Fruit fly (Drosophila melanogaster): ENCODE data around the gene CG34347.

CG34347 gene

dm6 chr3R:31314477-31314876 lies 3.5 kb downstream of the CG34347 start:
- TF ChIP-seq CTCF (optimal IDR thresholded peaks at IDR 0.05) (no peak), CG8478 (optimal IDR thresholded peaks at IDR 0.05) (no peak)

DNA sequence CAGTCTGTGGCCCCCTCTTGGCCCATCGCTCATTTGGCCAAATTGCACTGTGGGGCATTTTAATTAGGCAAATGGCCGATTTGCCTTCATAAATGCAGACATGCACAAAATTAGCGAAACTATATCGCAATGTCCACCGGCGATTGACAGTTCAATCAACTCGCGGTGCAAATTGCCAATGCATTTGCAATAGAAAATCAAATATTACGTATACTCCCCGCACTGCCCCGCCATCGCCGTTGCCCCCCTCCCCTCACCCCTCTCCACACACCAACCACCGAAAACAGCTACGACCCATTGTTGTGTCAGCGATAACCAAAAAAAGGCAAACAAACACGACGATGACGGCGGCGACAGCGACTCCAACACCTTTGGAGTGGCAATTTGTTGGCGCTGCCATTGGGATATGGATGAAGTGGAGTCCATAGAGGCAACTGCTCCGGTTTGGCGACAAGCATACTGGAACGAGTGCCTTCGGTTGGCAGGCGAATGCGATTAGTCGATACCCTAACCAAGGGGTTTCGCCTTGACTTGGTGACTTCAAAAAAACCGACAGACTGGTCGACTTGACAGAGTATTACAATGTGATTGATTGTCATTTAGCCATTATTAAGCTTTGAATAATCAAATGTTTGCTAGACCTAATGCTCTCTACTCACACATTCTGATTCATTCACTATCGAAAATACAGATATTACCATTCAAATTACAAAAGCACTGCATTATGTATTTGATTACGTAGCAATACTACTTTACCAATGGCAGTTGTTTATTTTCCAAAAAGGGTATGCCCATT lies 8.7 kb downstream of the CG34347 start:
- TF ChIP-seq CTCF (optimal IDR thresholded peaks at IDR 0.05) (no peak), CG8478 (optimal IDR thresholded peaks at IDR 0.05) (no peak)

DNA sequence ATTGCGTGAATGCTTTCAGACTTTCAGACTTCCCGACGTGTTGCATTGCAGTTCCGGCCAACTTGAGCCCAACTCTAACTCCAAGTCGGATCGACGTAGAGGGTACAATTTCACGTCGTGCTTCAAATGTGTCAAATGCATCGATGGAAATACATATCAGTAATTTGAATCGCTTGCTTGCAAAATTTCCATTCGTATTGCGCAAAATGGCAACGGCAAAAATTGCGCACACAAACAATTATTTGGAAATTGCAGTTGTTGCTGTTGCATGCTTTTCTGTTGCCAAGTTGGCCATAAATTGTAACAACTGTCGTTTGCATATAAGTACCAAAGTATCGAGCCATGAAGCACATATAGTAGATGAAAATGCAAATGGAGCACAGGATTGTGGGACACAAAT lies 9.5 kb downstream of the CG34347 start:
- no peak for TF ChIP-seq CTCF (optimal IDR thresholded peaks at IDR 0.05)

- no peak for TF ChIP-seq CTCF (optimal IDR thresholded peaks at IDR 0.05)
- TF ChIP-seq CG8478 (optimal IDR thresholded peaks at IDR 0.05) = no peak
Observed at dm6 chr3R:31321410-31321809, 10.5 kb downstream of the CG34347 start.

- TF ChIP-seq CG8478 (optimal IDR thresholded peaks at IDR 0.05) (no peak), CTCF (optimal IDR thresholded peaks at IDR 0.05) (no peak)
Observed at dm6 chr3R:31322274-31322673, 11.3 kb downstream of the CG34347 start.

DNA sequence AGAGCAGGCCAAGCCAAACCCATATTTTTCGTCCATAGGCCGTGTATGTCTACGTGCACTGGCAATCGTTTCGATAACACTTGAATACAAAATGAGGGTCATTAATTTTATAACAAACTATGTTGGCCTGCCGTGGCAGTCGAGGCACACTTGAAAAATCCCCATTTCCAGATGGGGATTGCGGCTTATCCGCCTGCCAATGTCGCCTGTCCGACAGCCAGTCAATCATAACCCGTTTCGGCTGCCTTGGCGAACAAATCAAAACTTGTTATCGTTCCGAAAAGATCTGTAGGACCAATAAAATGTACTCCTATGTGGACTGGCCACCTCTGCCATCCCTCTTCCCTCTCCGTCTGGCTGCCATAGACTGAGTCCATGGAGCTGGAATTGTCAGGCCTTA lies 13.5 kb downstream of the CG34347 start:
- TF ChIP-seq CTCF (optimal IDR thresholded peaks at IDR 0.05) = no peak
- TF ChIP-seq CG8478 (optimal IDR thresholded peaks at IDR 0.05) = no peak

- no peak for TF ChIP-seq CG8478 (optimal IDR thresholded peaks at IDR 0.05)
- TF ChIP-seq CTCF (optimal IDR thresholded peaks at IDR 0.05) = no peak
Observed at dm6 chr3R:31325055-31325454, 14.1 kb downstream of the CG34347 start.

DNA sequence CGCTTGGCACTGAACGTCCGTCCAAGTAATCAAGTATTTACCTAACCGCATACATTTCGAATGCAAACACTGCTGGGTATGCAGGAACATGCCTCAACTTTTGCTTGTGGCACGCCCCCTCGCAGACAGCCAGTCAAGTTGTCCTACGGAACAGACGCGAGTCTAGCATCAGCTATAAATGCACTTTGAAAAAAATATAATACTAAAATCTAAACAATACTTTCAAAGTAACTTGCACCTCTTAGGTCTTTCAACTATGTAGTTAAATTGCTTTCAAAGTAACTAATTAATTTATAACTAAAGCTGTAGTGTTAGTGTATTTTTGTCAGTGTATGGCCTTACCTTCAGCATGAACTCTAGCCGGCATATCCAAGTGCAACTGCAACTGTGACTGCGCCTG lies 18.9 kb downstream of the CG34347 start:
- TF ChIP-seq CTCF (optimal IDR thresholded peaks at IDR 0.05) (no peak), CG8478 (optimal IDR thresholded peaks at IDR 0.05) (no peak)

DNA sequence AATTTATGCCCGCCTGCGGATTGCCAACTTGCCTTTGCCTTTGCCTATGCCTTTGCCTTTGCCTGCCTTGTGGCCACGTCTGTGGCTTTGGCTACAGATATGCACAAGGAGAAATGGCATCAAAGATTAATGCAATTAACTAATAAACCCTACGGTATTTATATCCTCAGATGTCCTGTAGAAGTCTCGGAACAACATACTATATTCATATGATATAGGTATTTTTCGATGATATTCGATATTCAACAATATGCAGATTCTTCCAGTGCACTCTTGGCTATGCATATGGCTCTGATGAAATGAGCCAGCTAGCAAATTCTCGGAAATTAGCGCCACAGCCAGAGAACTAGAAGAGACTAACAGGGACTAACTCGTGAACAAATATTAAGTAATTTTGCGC lies 25.3 kb downstream of the CG34347 start:
- TF ChIP-seq CTCF (optimal IDR thresholded peaks at IDR 0.05) (no peak), CG8478 (optimal IDR thresholded peaks at IDR 0.05) (no peak)

- no peak for TF ChIP-seq CTCF (optimal IDR thresholded peaks at IDR 0.05)
Observed at dm6 chr3R:31339818-31340217, 28.9 kb downstream of the CG34347 start.

- TF ChIP-seq CTCF (optimal IDR thresholded peaks at IDR 0.05) (no peak), CG8478 (optimal IDR thresholded peaks at IDR 0.05) (no peak)
Observed at dm6 chr3R:31340769-31341168, 29.8 kb downstream of the CG34347 start.

dm6 chr3R:31342574-31342973 lies 31.6 kb downstream of the CG34347 start:
- TF ChIP-seq CG8478 (optimal IDR thresholded peaks at IDR 0.05) (no peak), CTCF (optimal IDR thresholded peaks at IDR 0.05) (no peak)

dm6 chr3R:31345626-31346025 lies 34.7 kb downstream of the CG34347 start:
- TF ChIP-seq CG8478 (optimal IDR thresholded peaks at IDR 0.05) (no peak), CTCF (optimal IDR thresholded peaks at IDR 0.05) (no peak)

DNA sequence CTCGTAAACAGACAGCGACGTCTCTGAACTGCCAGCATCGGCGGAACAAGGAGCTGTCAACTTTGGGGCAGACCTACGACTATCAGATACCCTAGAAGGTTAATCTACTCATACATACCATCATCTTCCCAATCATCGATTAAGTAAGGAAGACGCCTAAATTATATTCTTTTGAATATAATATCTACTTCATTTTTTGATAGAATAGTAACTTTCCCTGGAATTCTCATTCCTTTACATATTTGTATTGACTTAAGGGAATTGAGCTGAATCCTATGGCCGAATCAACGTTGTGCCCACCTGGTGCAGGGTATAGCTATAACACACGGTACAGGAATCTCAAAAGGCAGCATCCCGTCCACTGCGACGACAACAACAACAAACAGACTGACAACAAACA lies 35.7 kb downstream of the CG34347 start:
- no peak for TF ChIP-seq CTCF (optimal IDR thresholded peaks at IDR 0.05)
- TF ChIP-seq CG8478 (optimal IDR thresholded peaks at IDR 0.05) = no peak

DNA sequence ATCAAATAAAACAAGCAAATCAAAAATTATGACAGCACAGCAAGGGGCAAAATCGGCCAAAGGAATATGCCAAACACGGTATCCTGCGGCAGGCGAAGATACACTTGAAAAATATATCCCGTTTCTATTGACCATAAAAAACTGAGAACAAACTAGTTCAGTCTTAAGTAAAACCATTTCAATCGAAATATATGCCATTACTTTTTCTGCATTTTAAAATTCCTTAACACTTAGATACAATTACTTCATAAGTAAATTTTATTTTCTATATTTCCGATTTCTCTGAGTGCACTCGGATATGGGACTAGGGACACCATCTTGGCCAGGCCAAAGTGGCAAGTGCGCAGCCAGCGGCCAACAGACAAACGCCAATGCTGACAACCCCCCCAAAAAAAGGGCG lies 52.7 kb downstream of the CG34347 start:
- no peak for TF ChIP-seq CG8478 (optimal IDR thresholded peaks at IDR 0.05)

dm6 chr3R:31369054-31369453 lies 58.1 kb downstream of the CG34347 start:
- no peak for TF ChIP-seq CTCF (optimal IDR thresholded peaks at IDR 0.05)
- TF ChIP-seq CG8478 (optimal IDR thresholded peaks at IDR 0.05) = no peak

- TF ChIP-seq CTCF (optimal IDR thresholded peaks at IDR 0.05) (no peak), CG8478 (optimal IDR thresholded peaks at IDR 0.05) (no peak)
Observed at dm6 chr3R:31370204-31370603, 59.2 kb downstream of the CG34347 start.

Data from S2 (cell line).